Worm (Caenorhabditis elegans) whole organism, L3 larva: ENCODE data around the gene lhpp-1.

ENCODE experiments used
- aly-2 ChIP-seq: fragments of 150-350 bp; optimal IDR thresholded peaks from 2 replicates; lab custom pipeline; 2014; ENCODE audit warnings: missing biosample characterization, missing genetic modification characterization
- ama-1 ChIP-seq: fragments of 150-350 bp; optimal IDR thresholded peaks from 2 replicates; lab custom pipeline; 2018
- ceh-16 ChIP-seq: sonication (generic microtip); optimal IDR thresholded peaks from 2 replicates; lab custom pipeline; 2017; ENCODE audit warnings: missing biosample characterization, missing genetic modification characterization
- ceh-28 ChIP-seq: fragments of 150-350 bp; optimal IDR thresholded peaks from 2 replicates; lab custom pipeline; 2014; ENCODE audit warnings: missing biosample characterization, missing genetic modification reagents, missing genetic modification characterization
- ceh-82 ChIP-seq: fragments of 150-350 bp; optimal IDR thresholded peaks from 2 replicates; lab custom pipeline; 2014; ENCODE audit warnings: missing biosample characterization, missing genetic modification characterization
- egl-27 ChIP-seq: sonication (generic microtip); optimal IDR thresholded peaks from 4 replicates; lab custom pipeline; 2017; ENCODE audit warnings: missing biosample characterization, missing genetic modification reagents, missing genetic modification characterization
- elt-1 ChIP-seq: fragments of 150-350 bp; optimal IDR thresholded peaks from 2 replicates; lab custom pipeline; 2014; ENCODE audit warnings: missing biosample characterization, missing genetic modification characterization
- elt-2 ChIP-seq: sonication (generic microtip); optimal IDR thresholded peaks from 2 replicates; lab custom pipeline; 2016; ENCODE audit warnings: missing genetic modification reagents, mild to moderate bottlenecking, missing genetic modification characterization, missing compliant biosample characterization
- elt-3 ChIP-seq, 3 experiments: fragments of 150-350 bp in 1 of 3; sonication (generic microtip) in 2 of 3; optimal IDR thresholded peaks; 2 replicates in 2 of 3; 4 replicates in 1 of 3; lab custom pipeline; 2014 to 2017; ENCODE audit warnings: missing biosample characterization in 3 of 3, missing genetic modification characterization in 3 of 3
- eor-1 ChIP-seq, 2 experiments: fragments of 150-350 bp; optimal IDR thresholded peaks; 2 replicates each; lab custom pipeline; 2014 to 2018; ENCODE audit warnings: missing biosample characterization in 2 of 2, missing genetic modification characterization in 2 of 2
- fos-1 ChIP-seq: fragments of 150-350 bp; optimal IDR thresholded peaks from 2 replicates; lab custom pipeline; 2014; ENCODE audit warnings: missing biosample characterization, missing genetic modification characterization
- hmg-11 ChIP-seq: sonication (generic microtip); optimal IDR thresholded peaks from 2 replicates; lab custom pipeline; 2016; ENCODE audit warnings: missing genetic modification characterization, missing compliant biosample characterization
- lin-15B ChIP-seq: fragments of 150-350 bp; optimal IDR thresholded peaks from 2 replicates; lab custom pipeline; 2014; ENCODE audit warnings: missing biosample characterization, missing genetic modification characterization
- lsy-12 ChIP-seq: sonication (generic microtip); optimal IDR thresholded peaks from 2 replicates; lab custom pipeline; 2016; ENCODE audit warnings: mild to moderate bottlenecking, missing genetic modification characterization, missing compliant biosample characterization
- mdl-1 ChIP-seq: fragments of 150-350 bp; optimal IDR thresholded peaks from 2 replicates; lab custom pipeline; 2014; ENCODE audit warnings: missing biosample characterization, missing genetic modification characterization
- nfya-1 ChIP-seq: sonication (generic microtip); optimal IDR thresholded peaks from 2 replicates; lab custom pipeline; 2017; ENCODE audit warnings: missing genetic modification characterization, mild to moderate bottlenecking, missing compliant biosample characterization, antibody characterized with exemption, moderate library complexity; ENCODE audit not compliant: insufficient read depth
- nhr-23 ChIP-seq: fragments of 150-350 bp; optimal IDR thresholded peaks from 2 replicates; lab custom pipeline; 2014; ENCODE audit warnings: missing biosample characterization, missing genetic modification reagents, missing genetic modification characterization
- nhr-237 ChIP-seq: fragments of 150-350 bp; optimal IDR thresholded peaks from 2 replicates; lab custom pipeline; 2014; ENCODE audit warnings: missing biosample characterization, missing genetic modification characterization
- nhr-25 ChIP-seq: sonication (generic microtip); optimal IDR thresholded peaks from 2 replicates; lab custom pipeline; 2017; ENCODE audit warnings: missing biosample characterization, missing genetic modification characterization
- nhr-43 ChIP-seq: sonication (generic microtip); optimal IDR thresholded peaks from 2 replicates; lab custom pipeline; 2016; ENCODE audit warnings: mild to moderate bottlenecking, missing genetic modification characterization, missing compliant biosample characterization; ENCODE audit not compliant: poor library complexity, severe bottlenecking
- nhr-77 ChIP-seq: fragments of 150-350 bp; optimal IDR thresholded peaks from 2 replicates; lab custom pipeline; 2014; ENCODE audit warnings: missing biosample characterization, missing genetic modification characterization
- pha-4 ChIP-seq: fragments of 150-350 bp; optimal IDR thresholded peaks from 2 replicates; lab custom pipeline; 2014; ENCODE audit warnings: missing biosample characterization, missing genetic modification reagents, missing genetic modification characterization
- pqm-1 ChIP-seq: fragments of 150-350 bp; optimal IDR thresholded peaks from 2 replicates; lab custom pipeline; 2017; ENCODE audit warnings: missing biosample characterization, missing genetic modification characterization, inconsistent platforms
- sea-2 ChIP-seq: fragments of 150-350 bp; sonication (generic microtip); optimal IDR thresholded peaks from 4 replicates; lab custom pipeline; 2014; ENCODE audit warnings: missing biosample characterization, missing genetic modification reagents, missing genetic modification characterization
- skn-1 ChIP-seq: fragments of 150-350 bp; optimal IDR thresholded peaks from 2 replicates; lab custom pipeline; 2014; ENCODE audit warnings: missing biosample characterization, missing genetic modification characterization
- snpc-4 ChIP-seq: fragments of 150-350 bp; optimal IDR thresholded peaks from 2 replicates; lab custom pipeline; 2014; ENCODE audit warnings: missing biosample characterization, missing genetic modification characterization
- tbx-2 ChIP-seq: sonication (generic microtip); optimal IDR thresholded peaks from 2 replicates; lab custom pipeline; 2016; ENCODE audit warnings: mild to moderate bottlenecking, missing genetic modification characterization, missing compliant biosample characterization
- unc-39 ChIP-seq: sonication (generic microtip); optimal IDR thresholded peaks from 4 replicates; lab custom pipeline; 2017; ENCODE audit warnings: missing biosample characterization, missing genetic modification characterization
- unc-62 ChIP-seq: fragments of 150-350 bp; sonication (generic microtip); optimal IDR thresholded peaks from 4 replicates; lab custom pipeline; 2014; ENCODE audit warnings: missing biosample characterization, missing genetic modification reagents, missing genetic modification characterization
- zag-1 ChIP-seq: fragments of 150-350 bp; optimal IDR thresholded peaks from 2 replicates; lab custom pipeline; 2014; ENCODE audit warnings: missing biosample characterization, missing genetic modification characterization
- ztf-11 ChIP-seq: fragments of 150-350 bp; optimal IDR thresholded peaks from 2 replicates; lab custom pipeline; 2014; ENCODE audit warnings: missing biosample characterization, missing genetic modification characterization

Gene lhpp-1

ce11 chrV:12075983-12076382 is 35.6 kb downstream of the lhpp-1 start:
- TF ChIP-seq elt-2 (tag; lab: Kevin White, UChicago) (peak; percentile 68), pha-4 (tag; lab: Kevin White, UChicago) (peak; percentile 57), pqm-1 (tag; lab: Kevin White, UChicago) (peak; percentile 75), hmg-11 (tag; lab: Kevin White, UChicago) (no peak), egl-27 (tag; lab: Kevin White, UChicago) (no peak)
- TF ChIP-seq, all 47 proteins: peak for 3

- TF ChIP-seq elt-3 (tag; optimal IDR thresholded peaks at IDR 0.05; lab: Kevin White, UChicago) (no peak), nfya-1 (tag; lab: Kevin White, UChicago) (no peak), pqm-1 (tag; lab: Kevin White, UChicago) (no peak), unc-39 (tag; lab: Kevin White, UChicago) (no peak), sea-2 (no peak), fos-1 (tag; lab: Kevin White, UChicago) (no peak), nhr-237 (tag; lab: Kevin White, UChicago) (no peak), ceh-28 (tag; lab: Kevin White, UChicago) (no peak), aly-2 (tag; lab: Kevin White, UChicago) (no peak), unc-62 (GFP tag; lab: Kevin White, UChicago) (no peak)
Measured at ce11 chrV:12074886-12075285, 36.7 kb downstream of the lhpp-1 start, which contains the start of gene R07B7.6. TSS of gene R07B7.6 (minus strand) at chrV:12074986.

ce11 chrV:12071483-12071882 is 40.1 kb downstream of the lhpp-1 start:
- peak in 2 of 3 experiments; percentile 12 to 27 for TF ChIP-seq elt-3 (tag; optimal IDR thresholded peaks at IDR 0.05; lab: Kevin White, UChicago)
- TF ChIP-seq nhr-25 (tag; lab: Kevin White, UChicago): peak; percentile 85
- no peak for TF ChIP-seq nfya-1 (tag; lab: Kevin White, UChicago)
- peak; percentile 1 for TF ChIP-seq mdl-1 (tag; lab: Kevin White, UChicago)
- peak; percentile 55 for TF ChIP-seq elt-1 (tag; lab: Kevin White, UChicago)
- no peak for TF ChIP-seq ceh-82
- TF ChIP-seq nhr-43 (tag; lab: Kevin White, UChicago): peak; percentile 58
- TF ChIP-seq ztf-11: no peak
- TF ChIP-seq zag-1 (tag; lab: Kevin White, UChicago): no peak
- TF ChIP-seq nhr-23 (tag; lab: Kevin White, UChicago): peak; percentile 22
- TF ChIP-seq unc-39 (tag; lab: Kevin White, UChicago): no peak

ce11 chrV:12070419-12070818 is 41.2 kb downstream of the lhpp-1 start, which contains the start of gene kmo-1:
TSS of gene kmo-1 (minus strand) at chrV:12070519.
- TF ChIP-seq ama-1: no peak
- TF ChIP-seq, all 47 proteins: peak for 0

- TF ChIP-seq nfya-1 (tag; lab: Kevin White, UChicago) (no peak), nhr-237 (tag; lab: Kevin White, UChicago) (no peak), skn-1 (tag; lab: Kevin White, UChicago) (no peak), snpc-4 (tag; lab: Kevin White, UChicago) (no peak), eor-1 (tag; optimal IDR thresholded peaks at IDR 0.05; lab: Kevin White, UChicago) (no peak)
Measured at ce11 chrV:12068437-12068836, 43.2 kb downstream of the lhpp-1 start, which contains the start of gene kmo-2. TSS of gene kmo-2 (minus strand) at chrV:12068537.

- TF ChIP-seq lin-15B (tag; lab: Kevin White, UChicago): peak; percentile 5
- TF ChIP-seq nhr-77 (tag; lab: Kevin White, UChicago): no peak
- TF ChIP-seq ceh-28 (tag; lab: Kevin White, UChicago): no peak
- TF ChIP-seq unc-39 (tag; lab: Kevin White, UChicago): no peak
- no peak for TF ChIP-seq pha-4 (tag; lab: Kevin White, UChicago)
- TF ChIP-seq ceh-16: no peak
- TF ChIP-seq sea-2: no peak
- TF ChIP-seq tbx-2: no peak
- TF ChIP-seq nhr-43 (tag; lab: Kevin White, UChicago): no peak
- no peak for TF ChIP-seq ceh-82
- TF ChIP-seq nhr-23 (tag; lab: Kevin White, UChicago): no peak
- no peak for TF ChIP-seq lsy-12
- peak; percentile 5 for TF ChIP-seq nfya-1 (tag; lab: Kevin White, UChicago)
- TF ChIP-seq snpc-4 (tag; lab: Kevin White, UChicago): no peak
- no peak for TF ChIP-seq nhr-237 (tag; lab: Kevin White, UChicago)
Measured at ce11 chrV:12065859-12066258, 45.7 kb downstream of the lhpp-1 start.
